Worm (Caenorhabditis elegans) whole organism, L2 larva: ENCODE results near the gene Y49F6B.2.

Experiments used
- lsy-2 ChIP-seq, 2 experiments: fragments of 150-350 bp in 1 of 2; sonication (generic microtip) in 1 of 2; optimal IDR thresholded peaks; 2 replicates each; lab custom pipeline; 2014 to 2017; ENCODE audit warnings: missing biosample characterization in 2 of 2, missing genetic modification characterization in 2 of 2
- skn-1 ChIP-seq: sonication (generic microtip); optimal IDR thresholded peaks from 2 replicates; lab custom pipeline; 2017; ENCODE audit warnings: missing biosample characterization, missing genetic modification characterization

- no peak for TF ChIP-seq lsy-2 (tag; optimal IDR thresholded peaks at IDR 0.05; lab: Kevin White, UChicago)
- TF ChIP-seq skn-1 (tag; lab: Kevin White, UChicago) = no peak
These were observed 1.9 kb downstream of the Y49F6B.2 start, which contains the start of gene cyh-1 for ce11 chrII:3504717-3505116.
